Worm (Caenorhabditis elegans) whole organism, L3 larva: ENCODE data around the gene nimk-1.

ENCODE experiments used
- R02D3.7 ChIP-seq: fragments of 150-350 bp; optimal IDR thresholded peaks from 2 replicates; lab custom pipeline; 2014; ENCODE audit warnings: missing biosample characterization, missing genetic modification characterization
- aly-2 ChIP-seq: fragments of 150-350 bp; optimal IDR thresholded peaks from 2 replicates; lab custom pipeline; 2014; ENCODE audit warnings: missing biosample characterization, missing genetic modification characterization
- ceh-16 ChIP-seq: sonication (generic microtip); optimal IDR thresholded peaks from 2 replicates; lab custom pipeline; 2017; ENCODE audit warnings: missing biosample characterization, missing genetic modification characterization
- ceh-82 ChIP-seq: fragments of 150-350 bp; optimal IDR thresholded peaks from 2 replicates; lab custom pipeline; 2014; ENCODE audit warnings: missing biosample characterization, missing genetic modification characterization
- ceh-9 ChIP-seq: sonication (generic microtip); optimal IDR thresholded peaks from 2 replicates; lab custom pipeline; 2018; ENCODE audit warnings: missing biosample characterization, missing genetic modification characterization
- egl-5 ChIP-seq: fragments of 150-350 bp; optimal IDR thresholded peaks from 2 replicates; lab custom pipeline; 2017; ENCODE audit warnings: missing biosample characterization, missing genetic modification reagents, missing genetic modification characterization, inconsistent platforms
- elt-1 ChIP-seq: fragments of 150-350 bp; optimal IDR thresholded peaks from 2 replicates; lab custom pipeline; 2014; ENCODE audit warnings: missing biosample characterization, missing genetic modification characterization
- elt-3 ChIP-seq, 3 experiments: fragments of 150-350 bp in 1 of 3; sonication (generic microtip) in 2 of 3; optimal IDR thresholded peaks; 2 replicates in 2 of 3; 4 replicates in 1 of 3; lab custom pipeline; 2014 to 2017; ENCODE audit warnings: missing biosample characterization in 3 of 3, missing genetic modification characterization in 3 of 3
- eor-1 ChIP-seq, 2 experiments: fragments of 150-350 bp; optimal IDR thresholded peaks; 2 replicates each; lab custom pipeline; 2014 to 2018; ENCODE audit warnings: missing biosample characterization in 2 of 2, missing genetic modification characterization in 2 of 2
- fkh-10 ChIP-seq: sonication (generic microtip); optimal IDR thresholded peaks from 2 replicates; lab custom pipeline; 2017; ENCODE audit warnings: missing biosample characterization, missing genetic modification reagents, missing genetic modification characterization
- fos-1 ChIP-seq: fragments of 150-350 bp; optimal IDR thresholded peaks from 2 replicates; lab custom pipeline; 2014; ENCODE audit warnings: missing biosample characterization, missing genetic modification characterization
- hmg-11 ChIP-seq: sonication (generic microtip); optimal IDR thresholded peaks from 2 replicates; lab custom pipeline; 2016; ENCODE audit warnings: missing genetic modification characterization, missing compliant biosample characterization
- jun-1 ChIP-seq: fragments of 150-350 bp; optimal IDR thresholded peaks from 2 replicates; lab custom pipeline; 2014; ENCODE audit warnings: missing biosample characterization, missing genetic modification reagents, missing genetic modification characterization
- lin-15B ChIP-seq: fragments of 150-350 bp; optimal IDR thresholded peaks from 2 replicates; lab custom pipeline; 2014; ENCODE audit warnings: missing biosample characterization, missing genetic modification characterization
- lin-39 ChIP-seq: fragments of 150-350 bp; optimal IDR thresholded peaks from 2 replicates; lab custom pipeline; 2018; ENCODE audit warnings: missing biosample characterization, missing genetic modification reagents, missing genetic modification characterization
- lsy-12 ChIP-seq: sonication (generic microtip); optimal IDR thresholded peaks from 2 replicates; lab custom pipeline; 2016; ENCODE audit warnings: mild to moderate bottlenecking, missing genetic modification characterization, missing compliant biosample characterization
- mdl-1 ChIP-seq: fragments of 150-350 bp; optimal IDR thresholded peaks from 2 replicates; lab custom pipeline; 2014; ENCODE audit warnings: missing biosample characterization, missing genetic modification characterization
- mml-1 ChIP-seq: fragments of 150-350 bp; sonication (generic microtip); optimal IDR thresholded peaks from 3 replicates; lab custom pipeline; 2014; ENCODE audit warnings: missing biosample characterization, missing genetic modification characterization
- nfya-1 ChIP-seq: sonication (generic microtip); optimal IDR thresholded peaks from 2 replicates; lab custom pipeline; 2017; ENCODE audit warnings: missing genetic modification characterization, mild to moderate bottlenecking, missing compliant biosample characterization, antibody characterized with exemption, moderate library complexity; ENCODE audit not compliant: insufficient read depth
- nhr-11 ChIP-seq: fragments of 150-350 bp; optimal IDR thresholded peaks from 2 replicates; lab custom pipeline; 2014; ENCODE audit warnings: missing biosample characterization, missing genetic modification characterization
- nhr-23 ChIP-seq: fragments of 150-350 bp; optimal IDR thresholded peaks from 2 replicates; lab custom pipeline; 2014; ENCODE audit warnings: missing biosample characterization, missing genetic modification reagents, missing genetic modification characterization
- nhr-25 ChIP-seq: sonication (generic microtip); optimal IDR thresholded peaks from 2 replicates; lab custom pipeline; 2017; ENCODE audit warnings: missing biosample characterization, missing genetic modification characterization
- nhr-28 ChIP-seq: fragments of 150-350 bp; optimal IDR thresholded peaks from 2 replicates; lab custom pipeline; 2014; ENCODE audit warnings: missing biosample characterization, missing genetic modification characterization
- nhr-77 ChIP-seq: fragments of 150-350 bp; optimal IDR thresholded peaks from 2 replicates; lab custom pipeline; 2014; ENCODE audit warnings: missing biosample characterization, missing genetic modification characterization
- pqm-1 ChIP-seq: fragments of 150-350 bp; optimal IDR thresholded peaks from 2 replicates; lab custom pipeline; 2017; ENCODE audit warnings: missing biosample characterization, missing genetic modification characterization, inconsistent platforms
- sea-2 ChIP-seq: fragments of 150-350 bp; sonication (generic microtip); optimal IDR thresholded peaks from 4 replicates; lab custom pipeline; 2014; ENCODE audit warnings: missing biosample characterization, missing genetic modification reagents, missing genetic modification characterization
- skn-1 ChIP-seq: fragments of 150-350 bp; optimal IDR thresholded peaks from 2 replicates; lab custom pipeline; 2014; ENCODE audit warnings: missing biosample characterization, missing genetic modification characterization
- snpc-4 ChIP-seq: fragments of 150-350 bp; optimal IDR thresholded peaks from 2 replicates; lab custom pipeline; 2014; ENCODE audit warnings: missing biosample characterization, missing genetic modification characterization
- tbx-2 ChIP-seq: sonication (generic microtip); optimal IDR thresholded peaks from 2 replicates; lab custom pipeline; 2016; ENCODE audit warnings: mild to moderate bottlenecking, missing genetic modification characterization, missing compliant biosample characterization
- unc-39 ChIP-seq: sonication (generic microtip); optimal IDR thresholded peaks from 4 replicates; lab custom pipeline; 2017; ENCODE audit warnings: missing biosample characterization, missing genetic modification characterization
- unc-62 ChIP-seq: fragments of 150-350 bp; sonication (generic microtip); optimal IDR thresholded peaks from 4 replicates; lab custom pipeline; 2014; ENCODE audit warnings: missing biosample characterization, missing genetic modification reagents, missing genetic modification characterization
- zag-1 ChIP-seq: fragments of 150-350 bp; optimal IDR thresholded peaks from 2 replicates; lab custom pipeline; 2014; ENCODE audit warnings: missing biosample characterization, missing genetic modification characterization
- ztf-11 ChIP-seq: fragments of 150-350 bp; optimal IDR thresholded peaks from 2 replicates; lab custom pipeline; 2014; ENCODE audit warnings: missing biosample characterization, missing genetic modification characterization
- ztf-4 ChIP-seq: fragments of 150-350 bp; optimal IDR thresholded peaks from 2 replicates; lab custom pipeline; 2014; ENCODE audit warnings: missing biosample characterization, missing genetic modification characterization

Gene nimk-1

DNA sequence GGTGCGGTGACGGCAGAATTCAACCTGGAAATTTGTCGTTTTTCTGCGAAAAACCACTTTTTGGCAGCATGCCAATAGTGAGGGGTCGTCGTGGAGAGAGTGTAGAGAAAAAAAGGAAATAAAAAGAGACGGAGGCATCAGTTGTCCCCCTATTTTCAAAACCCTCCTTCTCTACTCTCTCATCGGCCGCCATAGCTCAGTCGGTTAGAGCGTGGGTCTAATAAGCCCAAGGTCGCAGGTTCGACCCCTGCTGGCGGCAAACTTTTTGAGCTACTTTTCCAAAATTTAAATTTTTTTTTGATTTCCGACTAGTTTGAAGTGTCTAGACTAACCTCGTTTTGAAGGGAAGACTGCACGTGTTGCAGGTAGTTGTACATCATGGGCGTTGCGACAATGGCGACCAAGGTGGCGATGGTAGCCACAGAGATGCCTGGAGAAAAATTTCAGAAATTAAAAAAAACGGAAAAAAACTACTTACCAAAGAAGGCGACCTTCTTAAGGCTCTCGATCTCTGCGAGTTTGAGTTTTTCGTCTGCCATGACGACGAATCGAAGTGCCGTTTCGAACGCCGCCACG, 40.9 kb upstream of the nimk-1 start, which contains the start of gene col-85 (continued):
- TF ChIP-seq skn-1 (tag; lab: Kevin White, UChicago) = peak; percentile 63
- TF ChIP-seq ztf-4 (tag; lab: Kevin White, UChicago) = no peak
- no peak for TF ChIP-seq nhr-28 (tag; lab: Kevin White, UChicago)
- no peak for TF ChIP-seq unc-39
- no peak for TF ChIP-seq mdl-1
- TF ChIP-seq jun-1 (tag; lab: Kevin White, UChicago) = peak; percentile 61
- TF ChIP-seq elt-3 (tag; optimal IDR thresholded peaks at IDR 0.05; lab: Kevin White, UChicago) = no peak
- TF ChIP-seq lsy-12 (tag; lab: Kevin White, UChicago) = peak; percentile 31
- TF ChIP-seq R02D3.7 = peak; percentile 8
- no peak for TF ChIP-seq fos-1 (tag; lab: Kevin White, UChicago)
- no peak for TF ChIP-seq nhr-11
- TF ChIP-seq aly-2 = no peak
- no peak for TF ChIP-seq ztf-11 (tag; lab: Kevin White, UChicago)
- no peak for TF ChIP-seq eor-1 (tag; optimal IDR thresholded peaks at IDR 0.05; lab: Kevin White, UChicago)
- TF ChIP-seq lin-39 = peak; percentile 19
- TF ChIP-seq nfya-1 (tag; lab: Kevin White, UChicago) = peak; percentile 66
- peak; percentile 35 for TF ChIP-seq lin-15B (tag; lab: Kevin White, UChicago)
- peak; percentile 15 for TF ChIP-seq tbx-2 (tag; lab: Kevin White, UChicago)
- TF ChIP-seq unc-62 = no peak

DNA sequence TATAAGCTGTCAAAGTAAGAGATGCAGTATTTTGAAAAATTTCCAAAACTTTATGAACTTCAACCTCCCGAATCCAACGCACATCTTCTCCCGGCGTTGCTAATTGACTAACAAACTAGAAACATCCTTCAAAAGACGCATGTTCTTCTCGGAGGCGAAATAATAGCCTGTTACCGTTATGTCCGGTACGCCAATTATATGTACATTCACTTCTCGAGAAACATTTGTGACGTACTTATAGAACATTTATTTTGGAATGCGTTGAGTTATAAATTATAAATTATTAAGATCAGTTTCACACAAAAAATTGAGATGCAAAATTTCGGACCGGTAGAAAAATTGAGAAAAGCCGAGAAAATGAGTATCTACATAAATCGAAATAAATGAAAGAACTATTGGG, 38.6 kb upstream of the nimk-1 start, which contains the start of gene T21B4.3:
Gene T21B4.3 (minus strand): TSS at position 101 of the 400 bp plus-strand sequence.
- TF ChIP-seq mdl-1 = no peak
- no peak for TF ChIP-seq elt-1 (tag; lab: Kevin White, UChicago)
- TF ChIP-seq R02D3.7 = no peak
- TF ChIP-seq sea-2 (GFP tag; lab: Kevin White, UChicago) = no peak
- no peak for TF ChIP-seq nhr-25
- TF ChIP-seq ceh-9 (tag; lab: Kevin White, UChicago) = no peak
- no peak for TF ChIP-seq nhr-11
- TF ChIP-seq mml-1 (tag; lab: Kevin White, UChicago) = no peak
- no peak for TF ChIP-seq zag-1 (tag; lab: Kevin White, UChicago)
- TF ChIP-seq fos-1 (tag; lab: Kevin White, UChicago) = no peak
- no peak for TF ChIP-seq ceh-16 (tag; lab: Kevin White, UChicago)
- TF ChIP-seq lin-39 = no peak
- TF ChIP-seq hmg-11 (tag; lab: Kevin White, UChicago) = no peak
- TF ChIP-seq, all 47 proteins: peak for 0

DNA sequence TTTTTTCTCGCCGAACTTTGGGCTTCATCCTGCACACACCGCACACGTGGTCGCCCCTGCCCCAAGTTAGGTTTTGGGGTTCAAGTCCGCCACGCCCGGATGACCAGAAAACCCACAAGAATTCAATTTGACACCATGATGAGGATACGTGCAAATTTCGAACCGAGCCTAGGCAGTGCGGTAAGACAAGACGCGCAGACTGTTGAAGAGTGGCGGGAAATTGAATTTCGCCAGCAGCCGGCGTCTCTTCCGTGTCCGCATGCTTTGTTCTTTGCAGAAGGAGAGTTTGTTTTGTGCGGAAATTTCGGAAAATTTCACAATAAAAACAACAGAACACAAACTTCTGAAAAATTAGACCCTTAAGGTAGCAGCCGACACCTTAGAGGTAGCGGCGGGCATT, 35.6 kb upstream of the nimk-1 start:
- TF ChIP-seq nfya-1 (tag; lab: Kevin White, UChicago) (no peak), fkh-10 (peak; percentile 2)
- TF ChIP-seq, all 47 proteins: peak for 1

DNA sequence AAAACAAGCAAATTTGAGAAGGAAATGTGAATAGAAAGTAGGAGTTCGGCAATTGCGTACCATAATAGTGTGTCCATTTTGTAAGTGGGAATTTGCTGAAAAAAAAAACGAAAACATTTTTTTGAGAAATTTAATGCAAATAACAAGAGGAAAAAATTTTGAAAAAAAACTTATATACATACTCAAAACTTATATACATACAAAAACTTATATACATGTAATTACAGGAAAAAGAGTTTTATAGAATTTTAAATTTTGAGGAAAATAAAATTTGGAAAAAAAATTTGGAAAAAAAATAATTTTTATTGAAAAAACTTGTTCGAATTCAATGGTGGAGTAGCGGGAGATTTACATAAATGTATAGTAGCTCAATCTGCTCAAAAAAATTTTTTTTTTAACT, 32.8 kb upstream of the nimk-1 start, which contains the start of gene ador-1:
Gene ador-1 (minus strand): TSS at position 101 of the 400 bp plus-strand sequence.
- TF ChIP-seq fkh-10 = no peak
- no peak for TF ChIP-seq mml-1 (tag; lab: Kevin White, UChicago)
- TF ChIP-seq jun-1 (tag; lab: Kevin White, UChicago) = no peak
- no peak for TF ChIP-seq nhr-25
- TF ChIP-seq tbx-2 (tag; lab: Kevin White, UChicago) = no peak
- TF ChIP-seq snpc-4 = no peak
- TF ChIP-seq elt-1 (tag; lab: Kevin White, UChicago) = no peak
- no peak for TF ChIP-seq egl-5 (tag; lab: Kevin White, UChicago)
- TF ChIP-seq R02D3.7 = no peak
- no peak for TF ChIP-seq nhr-77 (tag; lab: Kevin White, UChicago)
- no peak for TF ChIP-seq lsy-12 (tag; lab: Kevin White, UChicago)
- TF ChIP-seq aly-2 = no peak
- no peak for TF ChIP-seq mdl-1
- TF ChIP-seq pqm-1 (tag; lab: Kevin White, UChicago) = no peak
- no peak for TF ChIP-seq nhr-23

DNA sequence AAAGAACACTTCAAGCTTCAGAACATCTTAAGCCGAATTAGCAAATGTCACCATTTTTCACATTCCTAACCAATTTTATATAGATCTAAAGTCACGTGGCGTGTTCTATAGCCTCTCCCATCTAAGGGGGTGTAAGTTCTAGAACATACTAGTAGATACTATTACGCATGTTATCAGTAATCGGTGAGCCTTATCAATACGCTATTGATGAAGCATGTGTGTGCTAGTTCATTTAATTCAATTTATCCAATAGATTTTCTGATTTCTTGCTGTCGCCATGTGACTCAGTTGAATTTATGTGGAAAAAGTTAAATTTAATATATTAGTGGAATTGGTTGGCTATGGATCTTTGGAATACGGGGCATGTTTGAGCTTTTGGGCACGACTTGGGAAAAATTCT, 29.0 kb upstream of the nimk-1 start:
- no peak for TF ChIP-seq fos-1 (tag; lab: Kevin White, UChicago)
- TF ChIP-seq ceh-82 (tag; lab: Kevin White, UChicago) = no peak
- TF ChIP-seq nhr-11 = peak; percentile 10
- no peak for TF ChIP-seq snpc-4
- TF ChIP-seq, all 47 proteins: peak for 1
